Worm (Caenorhabditis elegans): Measurements from ENCODE around the gene C53A5.9.

Gene C53A5.9

DNA sequence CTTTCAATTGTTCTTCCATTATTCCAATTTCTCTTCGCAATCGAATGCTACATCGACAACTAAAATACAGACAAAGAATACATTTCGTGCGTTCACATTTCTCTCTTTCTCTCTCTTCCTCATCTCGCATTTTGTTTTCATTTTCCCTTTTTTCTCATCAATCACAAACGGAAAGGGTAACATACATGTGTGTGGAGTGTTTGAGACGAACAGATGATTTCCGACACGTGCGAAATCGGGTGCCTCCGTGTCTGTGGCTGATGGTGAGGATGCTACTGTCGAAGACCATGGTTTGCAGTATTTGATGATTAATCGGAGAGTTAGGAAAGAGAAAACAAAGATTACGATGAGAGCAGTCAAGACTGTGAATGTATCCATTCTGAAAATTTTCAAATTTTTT lies 47.9 kb downstream of the C53A5.9 start, which contains the start of gene R02D5.9:
R02D5.9 (minus strand) TSS at position 378 of the 400 bp plus-strand sequence.
- no peak for TF ChIP-seq ref-2 (tag; optimal IDR thresholded peaks at IDR 0.05)
- no peak for TF ChIP-seq ceh-30 (tag; optimal IDR thresholded peaks at IDR 0.05)
- no peak for TF ChIP-seq nhr-11 (tag; optimal IDR thresholded peaks at IDR 0.05)
- TF ChIP-seq ztf-16 (tag; optimal IDR thresholded peaks at IDR 0.05) = no peak
- TF ChIP-seq dve-1 (tag; optimal IDR thresholded peaks at IDR 0.05) = no peak
- no peak for TF ChIP-seq C08G9.2 (tag; optimal IDR thresholded peaks at IDR 0.05)
- TF ChIP-seq zip-5 (tag; optimal IDR thresholded peaks at IDR 0.05) = no peak
- no peak for TF ChIP-seq unc-55 (GFP tag; optimal IDR thresholded peaks at IDR 0.05)

DNA sequence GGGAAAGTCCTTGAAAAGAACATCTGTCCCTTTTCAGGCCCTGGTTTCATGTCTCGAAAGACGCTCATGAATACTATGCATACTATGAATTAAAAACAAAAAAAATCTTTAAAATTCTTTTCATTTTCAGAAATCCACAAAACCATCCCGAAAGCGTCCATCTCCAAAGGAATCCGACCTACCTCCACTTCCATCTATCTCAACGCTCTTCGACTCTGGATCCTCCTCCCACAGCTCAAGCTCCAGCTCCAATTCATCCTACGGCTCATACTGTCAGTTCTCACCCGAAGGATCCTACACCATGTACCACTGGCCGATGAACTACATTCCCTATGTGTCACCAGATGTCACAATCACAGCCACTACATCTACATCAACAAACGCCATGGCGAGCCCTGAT lies 50.1 kb downstream of the C53A5.9 start:
- TF ChIP-seq fax-1 (tag; optimal IDR thresholded peaks at IDR 0.05) (no peak), gmeb-2 (tag; optimal IDR thresholded peaks at IDR 0.05) (no peak), dve-1 (tag; optimal IDR thresholded peaks at IDR 0.05) (no peak), mec-3 (tag; optimal IDR thresholded peaks at IDR 0.05; ENCODE audit: borderline replicate concordance) (no peak), ceh-14 (tag; optimal IDR thresholded peaks at IDR 0.05) (no peak), ceh-2 (tag; optimal IDR thresholded peaks at IDR 0.05) (no peak), che-1 (tag; optimal IDR thresholded peaks at IDR 0.05) (no peak), ceh-34 (tag; optimal IDR thresholded peaks at IDR 0.05) (no peak), pros-1 (tag; optimal IDR thresholded peaks at IDR 0.05) (no peak), ceh-22 (tag; optimal IDR thresholded peaks at IDR 0.05) (no peak), nhr-232 (tag; optimal IDR thresholded peaks at IDR 0.05) (no peak), syd-9 (tag; optimal IDR thresholded peaks at IDR 0.05) (no peak), nfya-1 (tag; optimal IDR thresholded peaks at IDR 0.05) (no peak), fkh-6 (tag; optimal IDR thresholded peaks at IDR 0.05) (no peak), C08G9.2 (tag; optimal IDR thresholded peaks at IDR 0.05) (no peak), rnt-1 (tag; optimal IDR thresholded peaks at IDR 0.05) (no peak)

DNA sequence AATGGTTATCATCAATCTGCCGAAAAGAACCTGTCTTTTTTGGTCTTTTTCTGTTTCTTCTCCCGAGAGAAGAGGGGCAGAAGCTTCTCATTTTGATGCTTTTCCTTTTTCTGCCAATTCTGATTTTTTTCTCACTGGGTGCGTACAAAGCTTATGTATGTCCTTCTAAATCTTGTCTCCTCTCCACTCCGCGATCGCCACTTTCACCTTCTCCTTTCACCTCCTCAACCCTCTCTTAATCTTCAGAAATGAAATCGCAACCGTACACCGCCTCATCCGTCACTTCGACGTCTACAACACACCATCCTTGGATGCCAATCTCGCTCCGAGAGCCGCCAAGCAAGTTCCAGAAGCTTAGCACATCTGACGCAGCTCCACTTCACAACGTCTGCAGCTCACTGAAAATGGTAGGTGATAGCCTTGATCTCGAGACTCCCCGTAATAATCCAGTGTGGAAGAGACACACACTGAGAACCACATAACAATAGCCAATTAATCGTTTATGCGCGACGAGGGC lies 50.6 kb downstream of the C53A5.9 start, which contains the start of gene R02D5.1:
R02D5.1 (plus strand) TSS at position 245 of the 517 bp plus-strand sequence.
- TF ChIP-seq ceh-22 (tag; optimal IDR thresholded peaks at IDR 0.05) (no peak), sox-4 (tag; optimal IDR thresholded peaks at IDR 0.05) (no peak), pha-2 (tag; optimal IDR thresholded peaks at IDR 0.05) (no peak), ref-2 (tag; optimal IDR thresholded peaks at IDR 0.05) (peak; percentile 77), T23F11.4 (GFP tag; optimal IDR thresholded peaks at IDR 0.05) (peak; percentile 4)

Measured in whole organism, late embryonic.